Fruit fly (Drosophila melanogaster) whole organism, embryonic: ENCODE data around the gene CG5618.
A peak's percentile ranks its signal among the peaks of the same experiment; 100 is the strongest.

Experiments used
- Ada2b ChIP-seq: fragments of 200-800 bp; sonication (Bioruptor generic); IDR thresholded peaks from 2 replicates; pipeline ENCODE4 v1.3.6; 2022; ENCODE audit warnings: missing biosample characterization, missing genetic modification characterization
- B-H1 ChIP-seq: fragments of 200-800 bp; sonication (Bioruptor generic); IDR thresholded peaks from 3 replicates; pipeline ENCODE4 v1.3.6; 2022; ENCODE audit warnings: missing biosample characterization, missing genetic modification characterization
- BEAF-32 ChIP-seq: fragments of 200-800 bp; sonication (Bioruptor generic); optimal IDR thresholded peaks from 3 replicates; lab custom pipeline; 2017; ENCODE audit warnings: missing biosample characterization, missing genetic modification characterization, mild to moderate bottlenecking, moderate library complexity, missing genetic modification reagents
- CG10366 ChIP-seq: fragments of 200-800 bp; sonication (Bioruptor generic); IDR thresholded peaks from 2 replicates; pipeline ENCODE4 v1.3.6; 2022; ENCODE audit warnings: missing biosample characterization, missing genetic modification characterization
- CG10431 ChIP-seq: fragments of 200-800 bp; sonication (Bioruptor generic); optimal IDR thresholded peaks from 3 replicates; lab custom pipeline; 2018; ENCODE audit warnings: missing biosample characterization, mild to moderate bottlenecking, missing genetic modification characterization
- CG11398 ChIP-seq: fragments of 200-800 bp; sonication (Bioruptor generic); optimal IDR thresholded peaks from 2 replicates; lab custom pipeline; 2016; ENCODE audit warnings: missing biosample characterization, missing genetic modification characterization
- CG12744 ChIP-seq: fragments of 200-800 bp; sonication (Bioruptor generic); optimal IDR thresholded peaks from 2 replicates; lab custom pipeline; 2016; ENCODE audit warnings: missing biosample characterization, missing genetic modification characterization
- CG15011 ChIP-seq: fragments of 200-800 bp; sonication (Bioruptor generic); optimal IDR thresholded peaks from 3 replicates; lab custom pipeline; 2018; ENCODE audit warnings: missing biosample characterization, mild to moderate bottlenecking, missing genetic modification characterization
- CG15479 ChIP-seq: fragments of 200-800 bp; sonication (Bioruptor generic); optimal IDR thresholded peaks from 3 replicates; lab custom pipeline; 2019; ENCODE audit warnings: missing biosample characterization, mild to moderate bottlenecking, missing genetic modification characterization, moderate library complexity
- CG16815 ChIP-seq: fragments of 200-800 bp; sonication (Bioruptor generic); optimal IDR thresholded peaks from 3 replicates; lab custom pipeline; 2017; ENCODE audit warnings: missing biosample characterization, mild to moderate bottlenecking, missing genetic modification characterization
- CG17912 ChIP-seq: fragments of 200-800 bp; sonication (Bioruptor generic); optimal IDR thresholded peaks from 2 replicates; lab custom pipeline; 2018; ENCODE audit warnings: missing biosample characterization, mild to moderate bottlenecking, missing genetic modification characterization
- CG18764 ChIP-seq: fragments of 200-800 bp; sonication (Bioruptor generic); optimal IDR thresholded peaks from 3 replicates; lab custom pipeline; 2016; ENCODE audit warnings: missing biosample characterization, missing genetic modification characterization
- CG2116 ChIP-seq: fragments of 200-800 bp; sonication (Bioruptor generic); optimal IDR thresholded peaks from 3 replicates; lab custom pipeline; 2018; ENCODE audit warnings: missing biosample characterization, mild to moderate bottlenecking, missing genetic modification characterization
- CG33213 ChIP-seq: fragments of 200-800 bp; sonication (Bioruptor generic); optimal IDR thresholded peaks from 3 replicates; lab custom pipeline; 2016; ENCODE audit warnings: missing biosample characterization, missing genetic modification characterization
- CG4282 ChIP-seq: fragments of 200-800 bp; sonication (Bioruptor generic); optimal IDR thresholded peaks from 2 replicates; lab custom pipeline; 2016; ENCODE audit warnings: missing biosample characterization, missing genetic modification characterization
- CG4820 ChIP-seq: fragments of 200-800 bp; sonication (Bioruptor generic); optimal IDR thresholded peaks from 3 replicates; lab custom pipeline; 2016; ENCODE audit warnings: missing biosample characterization, missing genetic modification characterization
- CG6813 ChIP-seq: fragments of 200-800 bp; sonication (Bioruptor generic); optimal IDR thresholded peaks from 2 replicates; lab custom pipeline; 2017; ENCODE audit warnings: missing biosample characterization, missing genetic modification characterization, mild to moderate bottlenecking, moderate library complexity, missing genetic modification reagents
- CG7372 ChIP-seq: fragments of 200-800 bp; sonication (Bioruptor generic); IDR thresholded peaks from 2 replicates; pipeline ENCODE4 v1.3.6; 2022; ENCODE audit warnings: missing biosample characterization, missing genetic modification characterization
- CG7786 ChIP-seq: fragments of 200-800 bp; sonication (Bioruptor generic); optimal IDR thresholded peaks from 2 replicates; lab custom pipeline; 2016; ENCODE audit warnings: missing biosample characterization, missing genetic modification characterization
- CG8290 ChIP-seq, 3 experiments: fragments of 200-800 bp; sonication (Bioruptor generic); optimal IDR thresholded peaks; 2 replicates each; lab custom pipeline; 2016 to 2019; ENCODE audit warnings: missing biosample characterization in 3 of 3, missing genetic modification characterization in 3 of 3, mild to moderate bottlenecking in 2 of 3, moderate library complexity in 1 of 3
- CG9876 ChIP-seq: fragments of 200-800 bp; sonication (Bioruptor generic); optimal IDR thresholded peaks from 2 replicates; lab custom pipeline; 2016; ENCODE audit warnings: missing biosample characterization, missing genetic modification characterization
- Dek ChIP-seq: fragments of 200-800 bp; sonication (Bioruptor generic); optimal IDR thresholded peaks from 3 replicates; lab custom pipeline; 2019; ENCODE audit warnings: missing biosample characterization, mild to moderate bottlenecking, missing genetic modification characterization, moderate library complexity
- Dfd ChIP-seq, 2 experiments: fragments of >200 bp; optimal IDR thresholded peaks; 2 replicates each; lab custom pipeline; 2017; ENCODE audit warnings: missing biosample characterization in 2 of 2, missing genetic modification characterization in 2 of 2
- Dp ChIP-seq: fragments of 200-800 bp; sonication (Bioruptor generic); optimal IDR thresholded peaks from 2 replicates; lab custom pipeline; 2018; ENCODE audit warnings: missing biosample characterization, mild to moderate bottlenecking, missing genetic modification characterization, moderate library complexity
- Gug ChIP-seq: fragments of 200-800 bp; sonication (Bioruptor generic); IDR thresholded peaks from 4 replicates; pipeline ENCODE4 v1.3.6; 2022; ENCODE audit warnings: missing biosample characterization, missing genetic modification characterization
- Hmx ChIP-seq: fragments of 200-800 bp; sonication (Bioruptor generic); optimal IDR thresholded peaks from 2 replicates; lab custom pipeline; 2016; ENCODE audit warnings: missing biosample characterization, missing genetic modification characterization
- Kr ChIP-seq: fragments of 200-800 bp; sonication (Bioruptor generic); optimal IDR thresholded peaks from 2 replicates; lab custom pipeline; 2017; ENCODE audit warnings: missing biosample characterization, mild to moderate bottlenecking, missing genetic modification characterization
- NC2α ChIP-seq: fragments of 200-800 bp; sonication (Bioruptor generic); optimal IDR thresholded peaks from 2 replicates; lab custom pipeline; 2016; ENCODE audit warnings: missing biosample characterization, missing genetic modification characterization
- PHDP ChIP-seq: fragments of 200-800 bp; sonication (Bioruptor generic); optimal IDR thresholded peaks from 3 replicates; lab custom pipeline; 2018; ENCODE audit warnings: missing biosample characterization, mild to moderate bottlenecking, missing genetic modification characterization, moderate library complexity
- Sox102F ChIP-seq: fragments of 200-800 bp; sonication (Bioruptor generic); optimal IDR thresholded peaks from 2 replicates; lab custom pipeline; 2018; ENCODE audit warnings: missing biosample characterization, mild to moderate bottlenecking, missing genetic modification characterization, moderate library complexity
- Ssrp ChIP-seq: fragments of 200-800 bp; sonication (Bioruptor generic); optimal IDR thresholded peaks from 2 replicates; lab custom pipeline; 2018; ENCODE audit warnings: missing biosample characterization, mild to moderate bottlenecking, missing genetic modification characterization, moderate library complexity
- YL-1 ChIP-seq: fragments of 200-800 bp; sonication (Bioruptor generic); optimal IDR thresholded peaks from 3 replicates; lab custom pipeline; 2017; ENCODE audit warnings: missing biosample characterization, mild to moderate bottlenecking, missing genetic modification characterization
- ac ChIP-seq: fragments of 200-800 bp; sonication (Bioruptor generic); optimal IDR thresholded peaks from 3 replicates; lab custom pipeline; 2017; ENCODE audit warnings: missing biosample characterization, mild to moderate bottlenecking, missing genetic modification characterization
- ato ChIP-seq: fragments of 200-800 bp; sonication (Bioruptor generic); IDR thresholded peaks from 2 replicates; pipeline ENCODE4 v1.3.6; 2022; ENCODE audit warnings: missing biosample characterization, missing genetic modification characterization; ENCODE audit not compliant: partially characterized antibody
- bbx ChIP-seq: fragments of 200-800 bp; sonication (Bioruptor generic); IDR thresholded peaks from 2 replicates; pipeline ENCODE4 v1.3.6; 2022; ENCODE audit warnings: missing biosample characterization, missing genetic modification characterization; ENCODE audit not compliant: partially characterized antibody
- bsh ChIP-seq, 2 experiments: fragments of 200-800 bp; sonication (Bioruptor generic); optimal IDR thresholded peaks; 2 replicates each; lab custom pipeline; 2017 to 2018; ENCODE audit warnings: mild to moderate bottlenecking in 2 of 2, missing biosample characterization in 2 of 2, missing genetic modification characterization in 2 of 2, moderate library complexity in 1 of 2
- chn ChIP-seq: fragments of 200-800 bp; sonication (Bioruptor generic); optimal IDR thresholded peaks from 2 replicates; lab custom pipeline; 2016; ENCODE audit warnings: missing biosample characterization, missing genetic modification characterization
- da ChIP-seq: fragments of 200-800 bp; sonication (Bioruptor generic); optimal IDR thresholded peaks from 2 replicates; lab custom pipeline; 2016; ENCODE audit warnings: missing biosample characterization, missing genetic modification characterization
- dpn ChIP-seq, 2 experiments: fragments of 200-800 bp; sonication (Bioruptor generic); optimal IDR thresholded peaks; 3 replicates each; lab custom pipeline; 2016; ENCODE audit warnings: missing biosample characterization in 2 of 2, missing genetic modification characterization in 2 of 2
- dysf ChIP-seq: fragments of 200-800 bp; sonication (Bioruptor generic); IDR thresholded peaks from 3 replicates; pipeline ENCODE4 v1.3.6; 2022; ENCODE audit warnings: missing biosample characterization, missing genetic modification characterization
- h ChIP-seq: fragments of >200 bp; optimal IDR thresholded peaks from 2 replicates; lab custom pipeline; 2017
- jigr1 ChIP-seq: fragments of 200-800 bp; sonication (Bioruptor generic); IDR thresholded peaks from 3 replicates; pipeline ENCODE4 v1.3.6; 2022; ENCODE audit warnings: missing biosample characterization, missing genetic modification characterization
- jumu ChIP-seq: fragments of 200-800 bp; sonication (Bioruptor generic); optimal IDR thresholded peaks from 3 replicates; lab custom pipeline; 2016; ENCODE audit warnings: missing biosample characterization, missing genetic modification characterization
- lab ChIP-seq: fragments of 200-800 bp; sonication (Bioruptor generic); optimal IDR thresholded peaks from 3 replicates; lab custom pipeline; 2017; ENCODE audit warnings: missing biosample characterization, missing genetic modification characterization, mild to moderate bottlenecking, moderate library complexity, missing genetic modification reagents
- lmd ChIP-seq: fragments of 200-800 bp; sonication (Bioruptor generic); IDR thresholded peaks from 2 replicates; pipeline ENCODE4 v1.3.6; 2022; ENCODE audit warnings: missing biosample characterization, missing genetic modification characterization
- nerfin-2 ChIP-seq: fragments of 200-800 bp; sonication (Bioruptor generic); IDR thresholded peaks from 2 replicates; pipeline ENCODE4 v1.3.6; 2022; ENCODE audit warnings: missing biosample characterization, missing genetic modification characterization; ENCODE audit not compliant: partially characterized antibody
- salm ChIP-seq: fragments of 200-800 bp; sonication (Bioruptor generic); optimal IDR thresholded peaks from 2 replicates; lab custom pipeline; 2018; ENCODE audit warnings: missing biosample characterization, mild to moderate bottlenecking, missing genetic modification characterization
- shn ChIP-seq: fragments of 200-800 bp; sonication (Bioruptor generic); optimal IDR thresholded peaks from 3 replicates; lab custom pipeline; 2016; ENCODE audit warnings: missing biosample characterization, missing genetic modification characterization
- sima ChIP-seq: fragments of 200-800 bp; sonication (Bioruptor generic); optimal IDR thresholded peaks from 2 replicates; lab custom pipeline; 2016; ENCODE audit warnings: missing biosample characterization, missing genetic modification characterization

CG5618 gene

dm6 chr3L:20375878-20376563 lies 22.8 kb downstream of the CG5618 start, which contains the start of the genes Ide and RhoBTB (continued):
- TF ChIP-seq CG33213 (GFP tag; lab: Kevin White, UChicago) (peak; percentile 81), CG18764 (GFP tag; lab: Kevin White, UChicago) (no peak), CG15479 (peak; percentile 64), CG6813 (GFP tag; lab: Kevin White, UChicago) (no peak), Dfd (GFP tag; optimal IDR thresholded peaks at IDR 0.05; lab: Kevin White, UChicago) (peak in 1 of 2 experiments; percentile 10), CG11398 (GFP tag; lab: Kevin White, UChicago) (no peak), chn (GFP tag; lab: Kevin White, UChicago) (peak; percentile 86), da (GFP tag; lab: Kevin White, UChicago) (peak; percentile 67), CG7372 (GFP tag; lab: Robert Waterston, UW) (peak; percentile 85), CG4820 (peak; percentile 70), Ssrp (tag; lab: Kevin White, UChicago) (peak; percentile 77), sima (no peak), CG8290 (GFP tag; optimal IDR thresholded peaks at IDR 0.05; lab: Kevin White, UChicago) (peak; percentile 71), CG8290 (tag; optimal IDR thresholded peaks at IDR 0.05; lab: Kevin White, UChicago) (peak in 1 of 2 experiments; percentile 15), jigr1 (GFP tag; lab: Robert Waterston, UW) (peak; percentile 15; the same call in 1 of the 3 replicates), lab (peak; percentile 78), Dp (GFP tag; lab: Kevin White, UChicago) (peak; percentile 73), CG2116 (GFP tag; lab: Kevin White, UChicago) (peak; percentile 79), shn (GFP tag; lab: Kevin White, UChicago) (peak; percentile 90), salm (tag; lab: Kevin White, UChicago) (no peak), Sox102F (peak; percentile 73), bsh (GFP tag; optimal IDR thresholded peaks at IDR 0.05; lab: Kevin White, UChicago) (peak in 1 of 2 experiments; percentile 64), BEAF-32 (GFP tag; lab: Kevin White, UChicago) (peak; percentile 58), dpn (GFP tag; optimal IDR thresholded peaks at IDR 0.05; lab: Kevin White, UChicago) (peak; percentile 83 to 88), PHDP (tag; lab: Kevin White, UChicago) (peak; percentile 78), Gug (GFP tag; lab: Robert Waterston, UW) (peak; percentile 81; the same call in 2 of the 4 replicates), CG12744 (GFP tag; lab: Kevin White, UChicago) (peak; percentile 37), jumu (GFP tag; lab: Kevin White, UChicago) (peak; percentile 91), dysf (GFP tag; lab: Robert Waterston, UW) (peak; percentile 83), lmd (GFP tag; lab: Robert Waterston, UW) (peak; percentile 85), Dek (tag; lab: Kevin White, UChicago) (peak; percentile 73), NC2α (peak; percentile 62), CG15011 (GFP tag; lab: Kevin White, UChicago) (no peak), CG10431 (peak; percentile 36), CG7786 (peak; percentile 90), ato (GFP tag; lab: Robert Waterston, UW) (no peak), CG16815 (GFP tag; lab: Kevin White, UChicago) (peak; percentile 83), B-H1 (no peak), Hmx (no peak), CG9876 (GFP tag; lab: Kevin White, UChicago) (peak; percentile 85), h (no peak), bbx (GFP tag; lab: Robert Waterston, UW) (no peak), Kr (no peak), CG17912 (GFP tag; lab: Kevin White, UChicago) (peak; percentile 11), CG10366 (GFP tag; lab: Robert Waterston, UW) (0 out of 2 replicates have a peak, but pooled peaks have one; percentile 62), nerfin-2 (GFP tag; lab: Robert Waterston, UW) (no peak), YL-1 (GFP tag; lab: Kevin White, UChicago) (peak; percentile 50), ac (GFP tag; lab: Kevin White, UChicago) (no peak), Ada2b (peak; percentile 55; the same call in 1 of the 2 replicates), CG4282 (GFP tag; lab: Kevin White, UChicago) (no peak)
